Worm (Caenorhabditis elegans) whole organism, young adult: Measurements from ENCODE around the gene C35A5.5.

Experiments
- B0336.3 ChIP-seq: fragments of 200-800 bp; sonication (Bioruptor generic); IDR thresholded peaks from 2 replicates; pipeline ENCODE4 v1.3.6; 2022; ENCODE audit warnings: missing genetic modification characterization, missing compliant biosample characterization
- F57C9.4 ChIP-seq: sonication (generic microtip); optimal IDR thresholded peaks from 2 replicates; lab custom pipeline; 2017; ENCODE audit warnings: mild to moderate bottlenecking, missing genetic modification characterization, missing compliant biosample characterization
- ama-1 ChIP-seq, 3 experiments: fragments of 150-350 bp in 1 of 3; sonication (generic microtip) in 2 of 3; optimal IDR thresholded peaks; 2 replicates each; lab custom pipeline; 2014 to 2018; ENCODE audit warnings: missing biosample characterization in 2 of 3, missing genetic modification characterization in 2 of 3, missing genetic modification reagents in 2 of 3
- attf-6 ChIP-seq: fragments of 200-800 bp; sonication (Bioruptor generic); IDR thresholded peaks from 2 replicates; pipeline ENCODE4 v1.3.6; 2022; ENCODE audit warnings: missing genetic modification reagents, missing genetic modification characterization, missing compliant biosample characterization
- dpff-1 ChIP-seq: sonication (generic microtip); optimal IDR thresholded peaks from 2 replicates; lab custom pipeline; 2017; ENCODE audit warnings: mild to moderate bottlenecking, missing genetic modification characterization, missing compliant biosample characterization
- efl-1 ChIP-seq: fragments of 150-350 bp; optimal IDR thresholded peaks from 2 replicates; lab custom pipeline; 2014; ENCODE audit warnings: missing biosample characterization, missing genetic modification reagents, missing genetic modification characterization
- hrde-1 ChIP-seq: sonication (generic microtip); optimal IDR thresholded peaks from 2 replicates; lab custom pipeline; 2016; ENCODE audit warnings: missing genetic modification characterization, mild to moderate bottlenecking, missing compliant biosample characterization, moderate library complexity, missing genotype, missing genetic modification reagents, borderline replicate concordance
- sea-2 ChIP-seq: fragments of 200-800 bp; sonication (Bioruptor generic); IDR thresholded peaks from 2 replicates; pipeline ENCODE4 v1.3.6; 2022; ENCODE audit warnings: missing genetic modification characterization, missing compliant biosample characterization
- somi-1 ChIP-seq: fragments of 200-800 bp; sonication (Bioruptor generic); optimal IDR thresholded peaks from 2 replicates; lab custom pipeline; 2018; ENCODE audit warnings: mild to moderate bottlenecking, missing genetic modification characterization, missing compliant biosample characterization
- unc-62 ChIP-seq: fragments of 150-350 bp; optimal IDR thresholded peaks from 2 replicates; lab custom pipeline; 2014; ENCODE audit warnings: missing biosample characterization, missing genetic modification reagents, missing genetic modification characterization

DNA sequence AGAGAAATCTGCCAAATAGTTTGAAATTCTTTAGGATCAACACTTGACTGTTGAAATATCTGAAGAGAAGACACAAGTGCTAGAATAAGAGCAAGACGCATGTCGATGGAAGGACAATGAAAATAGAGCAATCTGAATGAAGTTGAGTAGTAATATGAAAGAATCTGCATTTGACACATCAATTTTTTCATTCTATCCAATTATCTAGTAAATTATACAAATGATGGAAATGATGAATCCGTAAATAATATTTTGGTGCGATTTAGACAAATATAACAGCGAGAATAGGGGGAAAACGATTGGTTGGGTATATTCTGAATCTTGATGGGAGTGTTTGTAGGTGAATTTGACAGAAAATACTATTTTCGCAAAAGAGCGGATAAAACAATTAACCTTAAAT is 27.1 kb downstream of the C35A5.5 start, which contains the start of gene txt-10:
- TF ChIP-seq attf-6 (GFP tag; lab: Robert Waterston, UW), result no peak
- TF ChIP-seq somi-1 (GFP tag; lab: Kevin White, UChicago), result no peak
- no peak for TF ChIP-seq ama-1 (optimal IDR thresholded peaks at IDR 0.05; lab: Kevin White, UChicago)
- no peak for TF ChIP-seq ama-1 (GFP tag; optimal IDR thresholded peaks at IDR 0.05; lab: Kevin White, UChicago)
- peak; percentile 7 for TF ChIP-seq hrde-1 (tag; lab: Kevin White, UChicago)
- no peak for TF ChIP-seq dpff-1 (tag; lab: Kevin White, UChicago)
- TF ChIP-seq F57C9.4 (tag; lab: Kevin White, UChicago), result no peak
- TF ChIP-seq unc-62 (GFP tag; lab: Kevin White, UChicago), result no peak
- TF ChIP-seq sea-2 (GFP tag; lab: Robert Waterston, UW), result no peak
- TF ChIP-seq B0336.3 (GFP tag; lab: Robert Waterston, UW), result no peak
- TF ChIP-seq efl-1, result no peak
